Worm (Caenorhabditis elegans) whole organism, midembryonic: ENCODE measurements around the gene rpb-2.

ENCODE experiments used
- T22C8.4 ChIP-seq: fragments of 200-800 bp; sonication (Bioruptor generic); IDR thresholded peaks from 2 replicates; pipeline ENCODE4 v1.3.6; 2022; ENCODE audit warnings: missing genetic modification characterization, missing compliant biosample characterization
- cog-1 ChIP-seq: sonication (generic microtip); optimal IDR thresholded peaks from 2 replicates; lab custom pipeline; 2016; ENCODE audit warnings: missing genetic modification characterization, missing compliant biosample characterization
- flt-1 ChIP-seq: fragments of 200-800 bp; sonication (Bioruptor generic); IDR thresholded peaks from 2 replicates; pipeline ENCODE4 v1.3.6; 2022; ENCODE audit warnings: missing genetic modification characterization, missing compliant biosample characterization
- klf-2 ChIP-seq: fragments of 200-800 bp; sonication (Bioruptor generic); conservative IDR thresholded peaks from 2 replicates; pipeline ENCODE4 v1.3.6; 2022; ENCODE audit warnings: missing genetic modification reagents, missing genetic modification characterization, missing compliant biosample characterization
- med-1 ChIP-seq: sonication (generic microtip); optimal IDR thresholded peaks from 2 replicates; lab custom pipeline; 2017; ENCODE audit warnings: missing genetic modification characterization, mild to moderate bottlenecking, missing compliant biosample characterization, antibody characterized with exemption, missing genetic modification reagents; ENCODE audit not compliant: insufficient read depth
- ref-1 ChIP-seq: fragments of 200-800 bp; sonication (Bioruptor generic); conservative IDR thresholded peaks from 2 replicates; pipeline ENCODE4 v1.3.6; 2022; ENCODE audit warnings: missing genetic modification reagents, missing genetic modification characterization, missing compliant biosample characterization
- tab-1 ChIP-seq: fragments of 200-800 bp; sonication (Bioruptor generic); IDR thresholded peaks from 2 replicates; pipeline ENCODE4 v1.3.6; 2022; ENCODE audit warnings: missing genetic modification characterization, missing compliant biosample characterization
- ztf-23 ChIP-seq: fragments of 200-800 bp; sonication (Bioruptor generic); IDR thresholded peaks from 2 replicates; pipeline ENCODE4 v1.3.6; 2022; ENCODE audit warnings: missing genetic modification reagents, missing genetic modification characterization, missing compliant biosample characterization
- ztf-29 ChIP-seq: fragments of 200-800 bp; sonication (Bioruptor generic); IDR thresholded peaks from 2 replicates; pipeline ENCODE4 v1.3.6; 2022; ENCODE audit warnings: missing genetic modification reagents, missing genetic modification characterization, missing compliant biosample characterization

DNA sequence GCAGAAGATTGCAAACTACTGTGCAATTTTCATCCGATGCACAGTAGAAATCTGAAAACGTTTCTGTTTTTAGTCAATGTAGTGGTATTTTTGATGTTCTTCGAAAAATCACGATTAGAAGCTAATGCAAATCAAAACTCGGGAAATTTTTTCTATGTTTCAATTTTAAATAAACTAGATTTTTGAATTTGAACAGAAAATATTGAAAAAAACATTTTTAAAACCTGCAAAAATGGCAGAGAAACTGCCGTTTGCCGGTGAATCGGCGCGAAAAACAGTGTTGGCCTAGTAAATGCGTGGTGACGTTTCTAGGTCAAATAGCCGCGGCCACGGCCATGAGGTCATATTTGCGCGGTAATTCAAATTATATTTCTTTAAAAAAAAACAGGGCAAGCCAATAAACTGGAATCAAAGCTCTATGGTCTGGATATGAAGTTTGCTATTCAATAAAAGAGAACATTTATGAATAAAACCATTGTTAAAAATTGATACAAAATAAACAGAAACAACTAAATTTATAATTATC, 9.2 kb upstream of the rpb-2 start, which contains the start of gene set-2:
- TF ChIP-seq tab-1: no peak
- peak; percentile 48 for TF ChIP-seq cog-1 (tag; lab: Kevin White, UChicago)
- TF ChIP-seq ztf-29: no peak
- TF ChIP-seq ref-1 (GFP tag; lab: Robert Waterston, UW): no peak
- no peak for TF ChIP-seq T22C8.4
- peak; percentile 56; the same call in 1 of the 2 replicates for TF ChIP-seq flt-1
- TF ChIP-seq klf-2 (GFP tag; lab: Robert Waterston, UW): no peak
- TF ChIP-seq ztf-23 (GFP tag; lab: Robert Waterston, UW): peak; percentile 60; the same call in 1 of the 2 replicates
- TF ChIP-seq med-1: no peak
